Fruit fly (Drosophila melanogaster): ENCODE data around the gene Oga.

DNA sequence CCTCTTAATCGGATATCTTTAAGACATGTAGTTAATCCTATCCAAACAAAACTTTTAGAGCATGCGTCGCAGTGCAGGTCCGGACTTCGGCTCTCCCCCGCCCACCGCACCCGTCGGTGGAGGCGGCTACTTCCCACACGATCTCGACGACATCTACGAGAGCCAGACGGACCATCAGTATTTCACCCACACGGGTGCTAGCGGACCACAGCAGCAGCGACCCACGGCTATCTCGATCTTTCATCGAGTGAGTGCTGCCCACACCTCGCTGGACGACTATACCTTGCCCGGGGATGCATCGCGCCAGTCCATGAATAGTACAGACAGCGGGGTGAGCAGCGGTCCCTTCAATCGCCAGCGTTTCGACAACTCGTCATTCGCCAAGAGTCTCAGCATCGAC is 17.2 kb upstream of the Oga start:
- TF ChIP-seq Pif1B (GFP tag; optimal IDR thresholded peaks at IDR 0.05) (no peak), Snoo (tag; optimal IDR thresholded peaks at IDR 0.05) (no peak), CG8159 (tag; optimal IDR thresholded peaks at IDR 0.05) (no peak), CG14655 (GFP tag; optimal IDR thresholded peaks at IDR 0.05) (no peak), CG4496 (GFP tag; IDR thresholded peaks at IDR 0.05) (no peak), EcR (GFP tag; optimal IDR thresholded peaks at IDR 0.05) (no peak), Pif1A (GFP tag; optimal IDR thresholded peaks at IDR 0.05) (no peak), CG13204 (GFP tag; optimal IDR thresholded peaks at IDR 0.05) (no peak), CG17806 (tag; optimal IDR thresholded peaks at IDR 0.05) (no peak), rn (GFP tag; IDR thresholded peaks at IDR 0.05) (no peak), CG9948 (tag; optimal IDR thresholded peaks at IDR 0.05) (no peak), D1 (tag; optimal IDR thresholded peaks at IDR 0.05) (no peak)
